Fruit fly (Drosophila melanogaster): ENCODE measurements around the gene baz.

dm6 chrX:17170484-17170944 lies 10.7 kb downstream of the baz start:
- no peak for TF ChIP-seq Sin3A (optimal IDR thresholded peaks at IDR 0.05)
- no peak for TF ChIP-seq h (optimal IDR thresholded peaks at IDR 0.05)
- TF ChIP-seq psq (optimal IDR thresholded peaks at IDR 0.05) = no peak
- no peak for TF ChIP-seq insv (optimal IDR thresholded peaks at IDR 0.05)
- no peak for TF ChIP-seq ttk (optimal IDR thresholded peaks at IDR 0.05)
- TF ChIP-seq Myc (optimal IDR thresholded peaks at IDR 0.05) = no peak

All from Kc167 (cell line).